Worm (Caenorhabditis elegans) whole organism, L3 larva: Measurements from ENCODE around the gene C47E12.10.

ENCODE experiments used
- R02D3.7 ChIP-seq: fragments of 150-350 bp; optimal IDR thresholded peaks from 2 replicates; lab custom pipeline; 2014; ENCODE audit warnings: missing biosample characterization, missing genetic modification characterization
- ceh-28 ChIP-seq: fragments of 150-350 bp; optimal IDR thresholded peaks from 2 replicates; lab custom pipeline; 2014; ENCODE audit warnings: missing biosample characterization, missing genetic modification reagents, missing genetic modification characterization
- ceh-9 ChIP-seq: sonication (generic microtip); optimal IDR thresholded peaks from 2 replicates; lab custom pipeline; 2018; ENCODE audit warnings: missing biosample characterization, missing genetic modification characterization
- egl-27 ChIP-seq: sonication (generic microtip); optimal IDR thresholded peaks from 4 replicates; lab custom pipeline; 2017; ENCODE audit warnings: missing biosample characterization, missing genetic modification reagents, missing genetic modification characterization
- elt-2 ChIP-seq: sonication (generic microtip); optimal IDR thresholded peaks from 2 replicates; lab custom pipeline; 2016; ENCODE audit warnings: missing genetic modification reagents, mild to moderate bottlenecking, missing genetic modification characterization, missing compliant biosample characterization
- elt-3 ChIP-seq, 3 experiments: fragments of 150-350 bp in 1 of 3; sonication (generic microtip) in 2 of 3; optimal IDR thresholded peaks; 2 replicates in 2 of 3; 4 replicates in 1 of 3; lab custom pipeline; 2014 to 2017; ENCODE audit warnings: missing biosample characterization in 3 of 3, missing genetic modification characterization in 3 of 3
- jun-1 ChIP-seq: fragments of 150-350 bp; optimal IDR thresholded peaks from 2 replicates; lab custom pipeline; 2014; ENCODE audit warnings: missing biosample characterization, missing genetic modification reagents, missing genetic modification characterization
- nhr-11 ChIP-seq: fragments of 150-350 bp; optimal IDR thresholded peaks from 2 replicates; lab custom pipeline; 2014; ENCODE audit warnings: missing biosample characterization, missing genetic modification characterization
- nhr-237 ChIP-seq: fragments of 150-350 bp; optimal IDR thresholded peaks from 2 replicates; lab custom pipeline; 2014; ENCODE audit warnings: missing biosample characterization, missing genetic modification characterization
- pqm-1 ChIP-seq: fragments of 150-350 bp; optimal IDR thresholded peaks from 2 replicates; lab custom pipeline; 2017; ENCODE audit warnings: missing biosample characterization, missing genetic modification characterization, inconsistent platforms
- sea-2 ChIP-seq: fragments of 150-350 bp; sonication (generic microtip); optimal IDR thresholded peaks from 4 replicates; lab custom pipeline; 2014; ENCODE audit warnings: missing biosample characterization, missing genetic modification reagents, missing genetic modification characterization
- snpc-4 ChIP-seq: fragments of 150-350 bp; optimal IDR thresholded peaks from 2 replicates; lab custom pipeline; 2014; ENCODE audit warnings: missing biosample characterization, missing genetic modification characterization
- unc-62 ChIP-seq: fragments of 150-350 bp; sonication (generic microtip); optimal IDR thresholded peaks from 4 replicates; lab custom pipeline; 2014; ENCODE audit warnings: missing biosample characterization, missing genetic modification reagents, missing genetic modification characterization
- ztf-11 ChIP-seq: fragments of 150-350 bp; optimal IDR thresholded peaks from 2 replicates; lab custom pipeline; 2014; ENCODE audit warnings: missing biosample characterization, missing genetic modification characterization

DNA sequence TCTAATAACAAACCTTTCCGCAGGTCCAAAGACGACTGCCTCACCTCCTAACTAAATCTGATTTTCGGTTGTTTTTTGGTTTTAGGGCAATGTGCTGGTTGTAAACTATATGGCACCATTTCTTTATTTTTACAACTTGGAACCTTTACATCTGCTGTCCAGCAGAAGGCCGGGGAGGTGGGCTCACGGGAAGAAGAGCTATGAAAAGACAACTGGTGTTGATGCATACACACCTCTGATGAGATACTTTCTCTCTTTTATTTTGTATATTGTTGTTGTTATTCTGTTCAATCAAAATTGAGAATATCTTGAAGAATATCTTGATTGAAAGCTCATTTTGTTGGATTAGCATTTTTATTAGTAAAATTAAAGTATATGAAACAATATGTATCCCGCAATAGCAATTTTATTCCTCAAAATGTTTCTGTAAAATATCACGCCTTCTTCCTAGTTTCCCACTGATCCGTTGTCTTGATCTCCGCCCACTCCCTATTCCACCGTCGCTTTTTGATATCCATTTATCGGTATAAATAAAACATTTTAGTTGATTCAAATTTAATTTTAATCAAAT, 5.1 kb downstream of the C47E12.10 start, which contains the start of gene dhp-2:
- TF ChIP-seq elt-3 (tag; optimal IDR thresholded peaks at IDR 0.05; lab: Kevin White, UChicago): no peak
- TF ChIP-seq snpc-4 (tag; lab: Kevin White, UChicago): no peak
- TF ChIP-seq ceh-28 (tag; lab: Kevin White, UChicago): no peak
- no peak for TF ChIP-seq pqm-1 (tag; lab: Kevin White, UChicago)
- no peak for TF ChIP-seq sea-2 (GFP tag; lab: Kevin White, UChicago)
- TF ChIP-seq R02D3.7: no peak
- TF ChIP-seq egl-27 (tag; lab: Kevin White, UChicago): no peak
- TF ChIP-seq jun-1 (tag; lab: Kevin White, UChicago): no peak
- no peak for TF ChIP-seq ztf-11 (tag; lab: Kevin White, UChicago)
- TF ChIP-seq nhr-11: no peak
- no peak for TF ChIP-seq unc-62 (GFP tag; lab: Kevin White, UChicago)
- no peak for TF ChIP-seq nhr-237
- no peak for TF ChIP-seq elt-2
- TF ChIP-seq ceh-9 (tag; lab: Kevin White, UChicago): no peak
